Worm (Caenorhabditis elegans): ENCODE measurements around the gene F44B9.10.

The F44B9.10 gene

ce11 chrIII:7997447-7998046, 35.9 kb downstream of the F44B9.10 start:
- peak; percentile 61 for TF ChIP-seq snpc-1.1 (tag; optimal IDR thresholded peaks at IDR 0.05; ENCODE audit: insufficient read depth)
- TF ChIP-seq ets-4 (GFP tag; optimal IDR thresholded peaks at IDR 0.05), result no peak
- peak; percentile 48; the same call in 1 of the 2 replicates for TF ChIP-seq hmg-1.2 (GFP tag; IDR thresholded peaks at IDR 0.05)
- TF ChIP-seq bed-1 (GFP tag; IDR thresholded peaks at IDR 0.05), result no peak
- TF ChIP-seq ccch-3 (GFP tag; optimal IDR thresholded peaks at IDR 0.05), result no peak
- no peak for TF ChIP-seq snpc-4 (GFP tag; optimal IDR thresholded peaks at IDR 0.05)
- TF ChIP-seq snpc-4 (tag; optimal IDR thresholded peaks at IDR 0.05), result peak in 2 of 4 experiments; percentile 77 to 89
- no peak for TF ChIP-seq nfya-2 (GFP tag; IDR thresholded peaks at IDR 0.05)
- no peak for TF ChIP-seq ceh-79 (tag; optimal IDR thresholded peaks at IDR 0.05)

- TF ChIP-seq sptf-2 (GFP tag; optimal IDR thresholded peaks at IDR 0.05), result no peak
Measured at ce11 chrIII:7996353-7996752, 37.1 kb downstream of the F44B9.10 start, which contains the start of gene npr-17. Gene npr-17 (minus strand): TSS chrIII:7996453.

- TF ChIP-seq ceh-91 (GFP tag; IDR thresholded peaks at IDR 0.05), result no peak
- peak; percentile 65; the same call in 1 of the 2 replicates for TF ChIP-seq madf-6 (GFP tag; IDR thresholded peaks at IDR 0.05)
- TF ChIP-seq B0019.2 (GFP tag; conservative IDR thresholded peaks at IDR 0.05), result peak; percentile 19; the same call in 1 of the 2 replicates
- TF ChIP-seq lsl-1 (GFP tag; optimal IDR thresholded peaks at IDR 0.05), result peak; percentile 81
- TF ChIP-seq dox-1 (GFP tag; IDR thresholded peaks at IDR 0.05), result no peak
- peak; percentile 27 for TF ChIP-seq xnd-1 (tag; optimal IDR thresholded peaks at IDR 0.05)
- peak; percentile 28 for TF ChIP-seq snpc-3.4 (tag; optimal IDR thresholded peaks at IDR 0.05)
- peak; percentile 73 for TF ChIP-seq F33H1.4 (GFP tag; IDR thresholded peaks at IDR 0.05)
Measured at ce11 chrIII:7986585-7987171, 46.8 kb downstream of the F44B9.10 start, which contains the start of gene hrpk-2. Gene hrpk-2 (plus strand): TSS chrIII:7987121.

DNA sequence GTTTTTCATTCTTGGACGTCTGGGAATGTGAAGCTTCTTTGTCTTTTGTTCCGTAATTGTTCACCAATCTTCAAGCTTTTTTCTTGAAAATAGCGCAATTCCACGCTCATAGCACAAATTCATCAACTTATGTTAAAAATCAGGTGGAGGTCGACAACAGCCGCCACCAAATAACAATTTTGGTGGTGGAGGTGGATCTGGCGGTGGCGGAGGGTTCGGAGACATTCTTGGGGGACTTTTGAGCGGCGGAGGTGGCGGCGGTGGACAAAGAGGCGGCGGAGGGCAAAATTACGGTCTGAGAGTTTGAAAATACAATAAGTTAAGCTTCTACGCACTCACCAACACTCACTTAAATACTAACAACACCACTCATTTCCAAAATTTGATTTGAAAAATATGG, 51.5 kb downstream of the F44B9.10 start:
- TF ChIP-seq hsf-1 (GFP tag; IDR thresholded peaks at IDR 0.05) (no peak), C06A6.2 (GFP tag; conservative IDR thresholded peaks at IDR 0.05) (no peak), ccch-3 (GFP tag; optimal IDR thresholded peaks at IDR 0.05) (no peak), attf-3 (GFP tag; conservative IDR thresholded peaks at IDR 0.05) (no peak), mel-28 (tag; optimal IDR thresholded peaks at IDR 0.05; ENCODE audit: borderline replicate concordance) (no peak), dpl-1 (GFP tag; optimal IDR thresholded peaks at IDR 0.05) (no peak), nhr-80 (tag; optimal IDR thresholded peaks at IDR 0.05) (no peak), ceh-91 (GFP tag; IDR thresholded peaks at IDR 0.05) (no peak), egrh-3 (GFP tag; IDR thresholded peaks at IDR 0.05) (peak; percentile 8; the same call in 1 of the 2 replicates), akir-1 (GFP tag; optimal IDR thresholded peaks at IDR 0.05) (no peak), let-607 (tag; optimal IDR thresholded peaks at IDR 0.05) (no peak), ekl-4 (GFP tag; IDR thresholded peaks at IDR 0.05) (no peak), ztf-6 (GFP tag; IDR thresholded peaks at IDR 0.05) (0 out of 2 replicates have a peak, but pooled peaks have one; percentile 16), ztf-22 (GFP tag; optimal IDR thresholded peaks at IDR 0.05) (no peak), chd-7 (tag; optimal IDR thresholded peaks at IDR 0.05) (no peak), snpc-1.3 (tag; optimal IDR thresholded peaks at IDR 0.05; ENCODE audit: insufficient read depth) (no peak), F33H1.4 (GFP tag; IDR thresholded peaks at IDR 0.05) (no peak), tlf-1 (GFP tag; optimal IDR thresholded peaks at IDR 0.05) (no peak), B0019.2 (GFP tag; conservative IDR thresholded peaks at IDR 0.05) (no peak), zfh-2 (GFP tag; conservative IDR thresholded peaks at IDR 0.05) (peak; percentile 65), F57A8.1 (GFP tag; optimal IDR thresholded peaks at IDR 0.05) (no peak)

Measured in whole organism, young adult.